Worm (Caenorhabditis elegans): ENCODE data around the gene algn-2.

Gene algn-2

ce11 chrII:5331677-5332303, 43.3 kb upstream of the algn-2 start (continued):
- TF ChIP-seq aha-1 (tag): peak; percentile 76
- peak; percentile 26; the same call in 1 of the 2 replicates for TF ChIP-seq dmd-6 (GFP tag; IDR thresholded peaks at IDR 0.05)
- no peak for TF ChIP-seq saeg-2 (GFP tag; IDR thresholded peaks at IDR 0.05)
- TF ChIP-seq lsy-2 (tag; optimal IDR thresholded peaks at IDR 0.05): peak in 1 of 2 experiments; percentile 6
- TF ChIP-seq hlh-11 (tag; optimal IDR thresholded peaks at IDR 0.05): peak; percentile 23
- TF ChIP-seq Y75B8A.6 (GFP tag; IDR thresholded peaks at IDR 0.05): no peak
- TF ChIP-seq duxl-1 (tag; optimal IDR thresholded peaks at IDR 0.05; ENCODE audit: poor library complexity): no peak
- no peak for TF ChIP-seq spr-1 (tag; optimal IDR thresholded peaks at IDR 0.05)
- TF ChIP-seq ceh-82 (tag; optimal IDR thresholded peaks at IDR 0.05): no peak
- no peak for TF ChIP-seq T20F7.1 (GFP tag; optimal IDR thresholded peaks at IDR 0.05)
- no peak for TF ChIP-seq lin-1 (GFP tag; IDR thresholded peaks at IDR 0.05)
- TF ChIP-seq nhr-77 (tag; optimal IDR thresholded peaks at IDR 0.05): peak; percentile 11
- no peak for TF ChIP-seq pha-4 (GFP tag; IDR thresholded peaks at IDR 0.05)
- TF ChIP-seq pha-4 (tag; optimal IDR thresholded peaks at IDR 0.05): peak; percentile 16
- TF ChIP-seq nhr-11 (tag; optimal IDR thresholded peaks at IDR 0.05): peak; percentile 52
- TF ChIP-seq unc-130 (GFP tag; optimal IDR thresholded peaks at IDR 0.05): no peak
- no peak for TF ChIP-seq mes-2 (tag; optimal IDR thresholded peaks at IDR 0.05; ENCODE audit: poor library complexity, severe bottlenecking)
- no peak for TF ChIP-seq nhr-42 (GFP tag; IDR thresholded peaks at IDR 0.05)

DNA sequence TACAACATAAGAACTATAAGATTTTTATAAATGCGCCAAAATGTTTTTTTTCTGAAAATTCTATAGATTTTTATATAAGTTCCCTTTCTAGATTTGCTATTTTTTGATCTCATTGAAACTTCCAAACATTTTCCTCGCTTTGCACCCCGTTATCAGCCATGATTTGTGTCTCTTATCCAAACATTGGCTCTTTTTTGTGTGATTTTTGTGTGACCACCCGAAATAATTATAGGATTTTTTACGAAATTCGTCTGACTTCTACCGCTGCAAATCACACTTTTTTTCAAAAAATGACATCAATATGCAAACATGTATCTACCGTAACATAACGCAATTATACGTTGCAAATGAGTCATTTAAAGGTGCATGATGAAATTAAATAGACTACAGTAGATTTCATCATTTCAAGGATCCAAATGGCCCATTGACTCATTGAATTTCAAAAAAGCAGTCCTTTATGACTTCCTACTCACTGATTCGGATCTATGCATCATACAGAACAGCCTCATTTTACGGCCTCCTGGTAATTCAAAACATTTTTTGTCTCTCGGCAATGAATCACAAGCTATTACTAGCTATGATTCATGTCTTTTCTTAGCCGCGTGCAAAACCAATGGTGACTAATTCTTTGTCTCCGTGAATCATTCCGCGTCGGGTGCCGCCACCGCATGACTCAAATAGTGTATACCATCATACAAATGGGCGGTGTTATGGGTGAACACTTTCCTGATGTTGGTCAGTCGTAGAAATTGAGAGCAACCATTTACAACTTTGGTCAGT, 42.5 kb upstream of the algn-2 start:
- TF ChIP-seq lin-15B (tag; optimal IDR thresholded peaks at IDR 0.05) (no peak), lir-3 (tag; optimal IDR thresholded peaks at IDR 0.05) (no peak), R02D3.7 (tag; optimal IDR thresholded peaks at IDR 0.05) (no peak), nhr-77 (tag; optimal IDR thresholded peaks at IDR 0.05) (no peak), nhr-6 (tag; optimal IDR thresholded peaks at IDR 0.05) (peak; percentile 62), zfp-3 (GFP tag; conservative IDR thresholded peaks at IDR 0.05) (no peak), unc-62 (GFP tag; optimal IDR thresholded peaks at IDR 0.05 in 1 of 2) (peak in 1 of 2 experiments; percentile 96), unc-62 (tag; optimal IDR thresholded peaks at IDR 0.05) (no peak), hlh-11 (tag; optimal IDR thresholded peaks at IDR 0.05) (peak; percentile 2), egl-27 (tag; optimal IDR thresholded peaks at IDR 0.05) (no peak), hlh-30 (tag; optimal IDR thresholded peaks at IDR 0.05; ENCODE audit: insufficient read depth) (peak; percentile 38), hif-1 (tag; optimal IDR thresholded peaks at IDR 0.05) (peak in 1 of 2 experiments; percentile 9), mdl-1 (tag; optimal IDR thresholded peaks at IDR 0.05) (peak; percentile 35 to 37), pha-4 (GFP tag; IDR thresholded peaks at IDR 0.05) (no peak), pha-4 (tag; optimal IDR thresholded peaks at IDR 0.05) (peak; percentile 5), D1046.2 (GFP tag; IDR thresholded peaks at IDR 0.05) (no peak), dmd-6 (GFP tag; IDR thresholded peaks at IDR 0.05) (peak; percentile 64), mxl-3 (GFP tag; optimal IDR thresholded peaks at IDR 0.05) (no peak), ztf-11 (tag; optimal IDR thresholded peaks at IDR 0.05) (no peak), fos-1 (tag; optimal IDR thresholded peaks at IDR 0.05) (peak; percentile 44), pqm-1 (tag; optimal IDR thresholded peaks at IDR 0.05) (peak; percentile 76), duxl-1 (tag; optimal IDR thresholded peaks at IDR 0.05; ENCODE audit: poor library complexity) (peak; percentile 7), hmg-1.1 (GFP tag; IDR thresholded peaks at IDR 0.05) (no peak), arid-1 (GFP tag; conservative IDR thresholded peaks at IDR 0.05) (no peak), aha-1 (tag) (no peak), dve-1 (tag; optimal IDR thresholded peaks at IDR 0.05; ENCODE audit: insufficient read depth) (peak; percentile 21), daf-16 (GFP tag; optimal IDR thresholded peaks at IDR 0.05) (no peak), daf-16 (tag; optimal IDR thresholded peaks at IDR 0.05) (no peak)
